Worm (Caenorhabditis elegans) whole organism, dauer: Measurements from ENCODE around the gene C06B3.6.

Source experiments
- unc-62 ChIP-seq: sonication (generic microtip); optimal IDR thresholded peaks from 2 replicates; lab custom pipeline; 2017; ENCODE audit warnings: missing biosample characterization, missing genetic modification reagents, missing genetic modification characterization

C06B3.6 gene

ce11 chrV:13858906-13859305 lies 49.9 kb downstream of the C06B3.6 start, which contains the start of gene srx-135:
Gene srx-135 (plus strand): TSS chrV:13859206.
- TF ChIP-seq unc-62 (GFP tag; lab: Kevin White, UChicago), result no peak
